Worm (Caenorhabditis elegans) whole organism, L4 larva: Measurements from ENCODE around the gene rer-1.

Experiments used
- ceh-32 ChIP-seq: sonication (generic microtip); optimal IDR thresholded peaks from 2 replicates; lab custom pipeline; 2016; ENCODE audit warnings: mild to moderate bottlenecking, missing genetic modification characterization, missing compliant biosample characterization; ENCODE audit not compliant: poor library complexity
- ces-1 ChIP-seq: fragments of 150-350 bp; sonication (generic microtip); optimal IDR thresholded peaks from 4 replicates; lab custom pipeline; 2014; ENCODE audit warnings: missing biosample characterization, missing genetic modification reagents, missing genetic modification characterization
- lim-7 ChIP-seq: fragments of 200-800 bp; sonication (Bioruptor generic); IDR thresholded peaks from 2 replicates; pipeline ENCODE4 v1.3.6; 2022; ENCODE audit warnings: missing genetic modification characterization, missing compliant biosample characterization
- nhr-76 ChIP-seq: fragments of 150-350 bp; optimal IDR thresholded peaks from 2 replicates; lab custom pipeline; 2014; ENCODE audit warnings: missing biosample characterization, missing genetic modification characterization
- skn-1 ChIP-seq: fragments of 150-350 bp; optimal IDR thresholded peaks from 2 replicates; lab custom pipeline; 2014; ENCODE audit warnings: missing biosample characterization, missing genetic modification characterization
- zag-1 ChIP-seq: fragments of 150-350 bp; optimal IDR thresholded peaks from 2 replicates; lab custom pipeline; 2014; ENCODE audit warnings: missing biosample characterization, missing genetic modification characterization

ce11 chrII:8818978-8819896, 8.1 kb downstream of the rer-1 start, which contains the start of gene F46C5.10:
- TF ChIP-seq zag-1 (no peak), skn-1 (no peak), ces-1 (GFP tag; lab: Kevin White, UChicago) (no peak), ceh-32 (tag; lab: Kevin White, UChicago) (no peak), nhr-76 (tag; lab: Kevin White, UChicago) (no peak), lim-7 (GFP tag; lab: Robert Waterston, UW) (no peak)
